Fruit fly (Drosophila melanogaster) whole organism, pupa: ENCODE data around the gene Lerp.
A peak's percentile ranks its signal among the peaks of the same experiment; 100 is the strongest.

ENCODE experiments used
- CG10348 ChIP-seq: fragments of 200-800 bp; sonication (Bioruptor generic); IDR thresholded peaks from 2 replicates; pipeline ENCODE4 v1.3.6; 2022; ENCODE audit warnings: missing biosample characterization, missing genetic modification characterization
- CG12605 ChIP-seq: fragments of 200-800 bp; sonication (Bioruptor generic); IDR thresholded peaks from 2 replicates; pipeline ENCODE4 v1.3.6; 2022; ENCODE audit warnings: missing biosample characterization, missing genetic modification characterization
- CG13204 ChIP-seq: fragments of 200-800 bp; sonication (Bioruptor generic); optimal IDR thresholded peaks from 2 replicates; lab custom pipeline; 2018; ENCODE audit warnings: missing biosample characterization, mild to moderate bottlenecking, missing genetic modification characterization, moderate library complexity
- CG14655 ChIP-seq: fragments of 200-800 bp; sonication (Bioruptor generic); optimal IDR thresholded peaks from 3 replicates; lab custom pipeline; 2017; ENCODE audit warnings: mild to moderate bottlenecking, missing biosample characterization, missing genetic modification reagents, missing genetic modification characterization
- CG15710 ChIP-seq: fragments of 200-800 bp; sonication (Bioruptor generic); optimal IDR thresholded peaks from 2 replicates; lab custom pipeline; 2018; ENCODE audit warnings: missing biosample characterization, mild to moderate bottlenecking, missing genetic modification characterization, moderate library complexity
- CG17806 ChIP-seq: fragments of 200-800 bp; sonication (Bioruptor generic); optimal IDR thresholded peaks from 2 replicates; lab custom pipeline; 2018; ENCODE audit warnings: missing biosample characterization, mild to moderate bottlenecking, missing genetic modification characterization, moderate library complexity
- CG32121 ChIP-seq: fragments of 200-800 bp; sonication (Bioruptor generic); IDR thresholded peaks from 2 replicates; pipeline ENCODE4 v1.3.6; 2022; ENCODE audit warnings: missing biosample characterization, missing genetic modification characterization
- CG34367 ChIP-seq: fragments of 200-800 bp; sonication (Bioruptor generic); optimal IDR thresholded peaks from 2 replicates; lab custom pipeline; 2018; ENCODE audit warnings: missing biosample characterization, mild to moderate bottlenecking, missing genetic modification characterization
- CG4496 ChIP-seq: fragments of 200-800 bp; sonication (Bioruptor generic); IDR thresholded peaks from 3 replicates; pipeline ENCODE4 v1.3.6; 2022; ENCODE audit warnings: missing biosample characterization, missing genetic modification characterization
- CG8159 ChIP-seq: fragments of 200-800 bp; sonication (Bioruptor generic); optimal IDR thresholded peaks from 3 replicates; lab custom pipeline; 2018; ENCODE audit warnings: missing biosample characterization, mild to moderate bottlenecking, missing genetic modification characterization, moderate library complexity
- CG8301 ChIP-seq: fragments of 200-800 bp; sonication (Bioruptor generic); optimal IDR thresholded peaks from 2 replicates; lab custom pipeline; 2018; ENCODE audit warnings: missing biosample characterization, mild to moderate bottlenecking, missing genetic modification characterization
- CG9948 ChIP-seq: fragments of 200-800 bp; sonication (Bioruptor generic); optimal IDR thresholded peaks from 2 replicates; lab custom pipeline; 2018; ENCODE audit warnings: missing biosample characterization, mild to moderate bottlenecking, missing genetic modification characterization, moderate library complexity
- D1 ChIP-seq: fragments of 200-800 bp; sonication (Bioruptor generic); optimal IDR thresholded peaks from 2 replicates; lab custom pipeline; 2018; ENCODE audit warnings: missing biosample characterization, mild to moderate bottlenecking, missing genetic modification characterization, moderate library complexity
- EcR ChIP-seq: fragments of 200-800 bp; sonication (Bioruptor generic); optimal IDR thresholded peaks from 3 replicates; lab custom pipeline; 2019; ENCODE audit warnings: missing biosample characterization, missing genetic modification characterization, mild to moderate bottlenecking, moderate library complexity, missing genetic modification reagents
- Ets98B ChIP-seq: fragments of 200-800 bp; sonication (Bioruptor generic); IDR thresholded peaks from 2 replicates; pipeline ENCODE4 v1.3.6; 2022; ENCODE audit warnings: missing biosample characterization, missing genetic modification characterization
- Pif1A ChIP-seq: fragments of 200-800 bp; sonication (Bioruptor generic); optimal IDR thresholded peaks from 3 replicates; lab custom pipeline; 2016; ENCODE audit warnings: missing biosample characterization, missing genetic modification characterization
- Pif1B ChIP-seq: fragments of 200-800 bp; sonication (Bioruptor generic); optimal IDR thresholded peaks from 3 replicates; lab custom pipeline; 2016; ENCODE audit warnings: missing biosample characterization, missing genetic modification characterization
- Snoo ChIP-seq: fragments of 200-800 bp; sonication (Bioruptor generic); optimal IDR thresholded peaks from 3 replicates; lab custom pipeline; 2017; ENCODE audit warnings: missing biosample characterization, mild to moderate bottlenecking, missing genetic modification characterization, inconsistent platforms
- fd96Ca ChIP-seq: fragments of 200-800 bp; sonication (Bioruptor generic); IDR thresholded peaks from 3 replicates; pipeline ENCODE4 v1.3.6; 2022; ENCODE audit warnings: missing biosample characterization, missing genetic modification characterization
- gl ChIP-seq: fragments of 200-800 bp; sonication (Bioruptor generic); optimal IDR thresholded peaks from 2 replicates; lab custom pipeline; 2018; ENCODE audit warnings: missing biosample characterization, mild to moderate bottlenecking, missing genetic modification characterization
- rn ChIP-seq: fragments of 200-800 bp; sonication (Bioruptor generic); IDR thresholded peaks from 2 replicates; pipeline ENCODE4 v1.3.6; 2022; ENCODE audit warnings: missing biosample characterization, missing genetic modification characterization

Lerp gene

dm6 chr3R:26866577-26867456 is 3.9 kb upstream of the Lerp start, which contains the start of the genes ball and His2Av:
TSS of gene ball (minus strand) at chr3R:26866807.
TSS of gene His2Av (plus strand) at chr3R:26866929.
- TF ChIP-seq CG15710 (tag; lab: Kevin White, UChicago) (peak; percentile 57), CG34367 (tag; lab: Kevin White, UChicago) (peak; percentile 43), fd96Ca (peak; percentile 88), CG14655 (GFP tag; lab: Kevin White, UChicago) (no peak), Ets98B (peak; percentile 84), Pif1B (GFP tag; lab: Kevin White, UChicago) (no peak), D1 (no peak), gl (peak; percentile 14), CG32121 (GFP tag; lab: Robert Waterston, UW) (peak; percentile 81), CG12605 (GFP tag; lab: Robert Waterston, UW) (peak; percentile 60; the same call in 1 of the 2 replicates), rn (GFP tag; lab: Robert Waterston, UW) (peak; percentile 60), Snoo (tag; lab: Kevin White, UChicago) (peak; percentile 49), CG4496 (GFP tag; lab: Robert Waterston, UW) (peak; percentile 87), CG8301 (tag; lab: Kevin White, UChicago) (peak; percentile 51), CG8159 (tag; lab: Kevin White, UChicago) (peak; percentile 53), CG13204 (no peak), Pif1A (GFP tag; lab: Kevin White, UChicago) (peak; percentile 77), CG10348 (GFP tag; lab: Robert Waterston, UW) (0 out of 2 replicates have a peak, but pooled peaks have one; percentile 25), CG17806 (tag; lab: Kevin White, UChicago) (peak; percentile 42), CG9948 (tag; lab: Kevin White, UChicago) (peak; percentile 31), EcR (GFP tag; lab: Kevin White, UChicago) (peak; percentile 13)

dm6 chr3R:26862213-26862612 is 717 bp downstream of the Lerp start:
- no peak for TF ChIP-seq CG17806 (tag; lab: Kevin White, UChicago)
- no peak for TF ChIP-seq CG15710 (tag; lab: Kevin White, UChicago)

- peak; percentile 88 for TF ChIP-seq CG4496 (GFP tag; lab: Robert Waterston, UW)
- TF ChIP-seq CG8159 (tag; lab: Kevin White, UChicago) = peak; percentile 43
- TF ChIP-seq fd96Ca = peak; percentile 74; the same call in 1 of the 3 replicates
- TF ChIP-seq CG32121 (GFP tag; lab: Robert Waterston, UW) = peak; percentile 75
- peak; percentile 22 for TF ChIP-seq CG17806 (tag; lab: Kevin White, UChicago)
- TF ChIP-seq CG15710 (tag; lab: Kevin White, UChicago) = peak; percentile 45
- TF ChIP-seq CG12605 (GFP tag; lab: Robert Waterston, UW) = peak; percentile 59
- peak; percentile 15 for TF ChIP-seq CG8301 (tag; lab: Kevin White, UChicago)
- peak; percentile 51 for TF ChIP-seq Pif1A (GFP tag; lab: Kevin White, UChicago)
- peak; percentile 13; the same call in 1 of the 2 replicates for TF ChIP-seq rn (GFP tag; lab: Robert Waterston, UW)
- peak; percentile 76 for TF ChIP-seq Ets98B
- TF ChIP-seq Pif1B (GFP tag; lab: Kevin White, UChicago) = no peak
- peak; percentile 31 for TF ChIP-seq CG9948 (tag; lab: Kevin White, UChicago)
- no peak for TF ChIP-seq CG14655 (GFP tag; lab: Kevin White, UChicago)
- peak; percentile 34 for TF ChIP-seq CG34367 (tag; lab: Kevin White, UChicago)
- no peak for TF ChIP-seq D1
- TF ChIP-seq gl = no peak
- TF ChIP-seq Snoo (tag; lab: Kevin White, UChicago) = peak; percentile 81
- peak; percentile 38 for TF ChIP-seq CG13204
Measured at dm6 chr3R:26859228-26859627, 3.7 kb downstream of the Lerp start.

- TF ChIP-seq Pif1B (GFP tag; lab: Kevin White, UChicago) (no peak), CG14655 (GFP tag; lab: Kevin White, UChicago) (peak; percentile 30), CG15710 (tag; lab: Kevin White, UChicago) (peak; percentile 28), EcR (GFP tag; lab: Kevin White, UChicago) (no peak), CG9948 (tag; lab: Kevin White, UChicago) (no peak), CG32121 (GFP tag; lab: Robert Waterston, UW) (no peak), D1 (no peak), Pif1A (GFP tag; lab: Kevin White, UChicago) (peak; percentile 32), CG4496 (GFP tag; lab: Robert Waterston, UW) (peak; percentile 34; the same call in 1 of the 3 replicates), CG13204 (no peak), CG8159 (tag; lab: Kevin White, UChicago) (peak; percentile 30), CG8301 (tag; lab: Kevin White, UChicago) (no peak), gl (no peak), CG10348 (GFP tag; lab: Robert Waterston, UW) (no peak), Ets98B (peak; percentile 28; the same call in 1 of the 2 replicates), fd96Ca (peak; percentile 61; the same call in 2 of the 3 replicates), Snoo (tag; lab: Kevin White, UChicago) (no peak), CG12605 (GFP tag; lab: Robert Waterston, UW) (no peak; the same call in 1 of the 2 replicates), CG17806 (tag; lab: Kevin White, UChicago) (peak; percentile 7), rn (GFP tag; lab: Robert Waterston, UW) (no peak), CG34367 (tag; lab: Kevin White, UChicago) (no peak)
Measured at dm6 chr3R:26853699-26854098, 9.2 kb downstream of the Lerp start.

- TF ChIP-seq fd96Ca = no peak
- no peak for TF ChIP-seq CG34367 (tag; lab: Kevin White, UChicago)
- TF ChIP-seq CG13204 = no peak
- peak; percentile 8 for TF ChIP-seq Pif1A (GFP tag; lab: Kevin White, UChicago)
- TF ChIP-seq CG12605 (GFP tag; lab: Robert Waterston, UW) = no peak
- TF ChIP-seq Ets98B = no peak
- no peak for TF ChIP-seq CG10348 (GFP tag; lab: Robert Waterston, UW)
- no peak for TF ChIP-seq CG32121 (GFP tag; lab: Robert Waterston, UW)
- peak; percentile 2 for TF ChIP-seq CG17806 (tag; lab: Kevin White, UChicago)
- no peak for TF ChIP-seq CG15710 (tag; lab: Kevin White, UChicago)
- no peak for TF ChIP-seq rn (GFP tag; lab: Robert Waterston, UW)
- TF ChIP-seq EcR (GFP tag; lab: Kevin White, UChicago) = no peak
- TF ChIP-seq gl = no peak
- peak; percentile 50 for TF ChIP-seq CG8159 (tag; lab: Kevin White, UChicago)
- peak; percentile 8 for TF ChIP-seq CG9948 (tag; lab: Kevin White, UChicago)
- no peak for TF ChIP-seq D1
- TF ChIP-seq Pif1B (GFP tag; lab: Kevin White, UChicago) = no peak
- TF ChIP-seq CG14655 (GFP tag; lab: Kevin White, UChicago) = no peak
- TF ChIP-seq Snoo (tag; lab: Kevin White, UChicago) = no peak
- no peak for TF ChIP-seq CG4496 (GFP tag; lab: Robert Waterston, UW)
- no peak for TF ChIP-seq CG8301 (tag; lab: Kevin White, UChicago)
Measured at dm6 chr3R:26846446-26846845, 16.5 kb downstream of the Lerp start.
